Worm (Caenorhabditis elegans): ENCODE results near the gene cdo-1.

cdo-1 gene

ce11 chrX:861378-861777, 2.0 kb downstream of the cdo-1 start:
- TF ChIP-seq nhr-23 (tag; optimal IDR thresholded peaks at IDR 0.05) = no peak
- TF ChIP-seq egl-5 (tag; optimal IDR thresholded peaks at IDR 0.05) = no peak
- no peak for TF ChIP-seq nfya-1 (tag; optimal IDR thresholded peaks at IDR 0.05; ENCODE audit: insufficient read depth)
- TF ChIP-seq mml-1 (tag; optimal IDR thresholded peaks at IDR 0.05) = no peak
- no peak for TF ChIP-seq tbx-2 (tag; optimal IDR thresholded peaks at IDR 0.05)
- no peak for TF ChIP-seq nhr-76 (tag; optimal IDR thresholded peaks at IDR 0.05)
- TF ChIP-seq unc-62 (GFP tag; optimal IDR thresholded peaks at IDR 0.05) = no peak
- TF ChIP-seq sea-2 (GFP tag; optimal IDR thresholded peaks at IDR 0.05) = no peak
- TF ChIP-seq pqm-1 (tag; optimal IDR thresholded peaks at IDR 0.05) = no peak
- no peak for TF ChIP-seq aly-2 (tag; optimal IDR thresholded peaks at IDR 0.05)
- no peak for TF ChIP-seq egl-27 (tag; optimal IDR thresholded peaks at IDR 0.05)
- no peak for TF ChIP-seq nhr-12 (tag; optimal IDR thresholded peaks at IDR 0.05)

DNA sequence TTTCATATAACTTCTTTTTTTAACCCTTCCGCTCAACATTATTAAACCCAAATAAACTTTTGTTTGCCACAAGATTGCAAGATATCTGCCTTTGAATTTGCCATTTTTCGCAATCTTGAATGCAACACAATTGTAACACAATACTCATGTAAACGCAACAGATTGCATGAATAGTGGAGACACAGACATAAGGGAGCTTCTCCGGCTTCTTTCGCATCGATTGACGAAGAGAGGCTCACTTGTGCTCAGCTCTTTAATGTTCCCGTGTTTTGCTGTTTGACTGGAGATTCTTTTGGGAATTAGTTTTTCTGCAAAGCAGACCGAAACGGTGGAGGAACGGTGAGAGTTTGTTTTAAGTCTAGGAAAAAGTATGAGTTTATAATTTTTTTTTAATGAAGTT, 4.0 kb downstream of the cdo-1 start, which contains the start of gene F56F10.2:
Gene F56F10.2 (plus strand): TSS at position 215 of the 400 bp plus-strand sequence.
- peak; percentile 65 for TF ChIP-seq lin-39 (tag; optimal IDR thresholded peaks at IDR 0.05)
- peak; percentile 30 for TF ChIP-seq hmg-11 (tag; optimal IDR thresholded peaks at IDR 0.05)
- no peak for TF ChIP-seq nhr-77 (tag; optimal IDR thresholded peaks at IDR 0.05)
- TF ChIP-seq nfya-1 (tag; optimal IDR thresholded peaks at IDR 0.05; ENCODE audit: insufficient read depth) = peak; percentile 51
- TF ChIP-seq elt-1 (tag; optimal IDR thresholded peaks at IDR 0.05) = peak; percentile 14

DNA sequence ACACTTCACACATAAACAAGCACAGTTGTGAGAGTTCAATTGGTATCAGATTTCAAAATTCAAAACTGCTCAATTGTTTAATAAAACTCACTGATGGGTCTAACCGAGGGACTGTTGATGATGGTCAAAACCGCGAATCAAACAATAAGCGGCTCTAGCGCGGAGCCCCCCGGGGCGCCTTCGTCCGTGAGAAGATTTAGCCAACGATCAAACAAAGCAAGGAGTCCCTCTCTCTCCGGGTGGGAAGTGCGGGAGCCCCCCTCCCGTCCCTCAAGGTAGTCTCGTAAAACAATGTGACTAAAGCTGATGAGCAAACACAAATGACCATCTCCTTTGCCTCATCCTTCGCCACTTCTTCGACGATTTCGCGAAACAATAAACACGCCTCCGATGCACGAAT, 5.7 kb downstream of the cdo-1 start:
- no peak for TF ChIP-seq ceh-28 (tag; optimal IDR thresholded peaks at IDR 0.05)
- TF ChIP-seq pha-4 (tag; optimal IDR thresholded peaks at IDR 0.05) = peak; percentile 7
- no peak for TF ChIP-seq ama-1 (optimal IDR thresholded peaks at IDR 0.05)
- no peak for TF ChIP-seq mml-1 (tag; optimal IDR thresholded peaks at IDR 0.05)
- no peak for TF ChIP-seq lin-15B (tag; optimal IDR thresholded peaks at IDR 0.05)
- no peak for TF ChIP-seq skn-1 (tag; optimal IDR thresholded peaks at IDR 0.05)

DNA sequence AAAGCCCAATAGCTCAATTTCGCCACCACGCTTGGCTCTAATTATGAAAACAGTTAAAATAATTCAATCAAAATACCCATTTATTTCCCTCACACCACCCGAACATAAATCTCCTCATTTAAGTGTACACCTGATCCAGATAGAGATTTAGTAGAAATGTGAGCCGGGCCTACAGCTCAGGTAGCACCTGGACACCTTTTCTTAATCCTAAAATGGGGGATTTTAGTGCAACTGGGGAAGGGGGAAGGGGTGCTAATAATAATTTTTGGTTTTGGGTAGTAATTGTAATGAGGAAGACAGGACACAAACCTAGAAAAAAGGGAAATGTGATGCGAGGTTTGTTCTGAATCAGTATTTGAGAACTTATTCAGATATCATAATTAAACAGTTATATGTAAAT, 9.8 kb downstream of the cdo-1 start:
- TF ChIP-seq sea-2 (GFP tag; optimal IDR thresholded peaks at IDR 0.05) (no peak), ceh-16 (tag; optimal IDR thresholded peaks at IDR 0.05) (no peak), nhr-76 (tag; optimal IDR thresholded peaks at IDR 0.05) (no peak), unc-39 (tag; optimal IDR thresholded peaks at IDR 0.05) (no peak), skn-1 (tag; optimal IDR thresholded peaks at IDR 0.05) (no peak), egl-27 (tag; optimal IDR thresholded peaks at IDR 0.05) (no peak)

- TF ChIP-seq nhr-25 (tag; optimal IDR thresholded peaks at IDR 0.05) = peak; percentile 27
- TF ChIP-seq ztf-4 (tag; optimal IDR thresholded peaks at IDR 0.05) = no peak
- no peak for TF ChIP-seq pha-4 (tag; optimal IDR thresholded peaks at IDR 0.05)
- TF ChIP-seq daf-12 (tag; optimal IDR thresholded peaks at IDR 0.05) = no peak
- no peak for TF ChIP-seq fkh-10 (GFP tag; optimal IDR thresholded peaks at IDR 0.05)
These were observed 10.6 kb downstream of the cdo-1 start for ce11 chrX:852739-853268.

ce11 chrX:851421-851820, 12.0 kb downstream of the cdo-1 start, which contains the start of gene igcm-1:
igcm-1 (minus strand) TSS chrX:851521.
- TF ChIP-seq zag-1 (tag; optimal IDR thresholded peaks at IDR 0.05) = no peak
- TF ChIP-seq eor-1 (tag; optimal IDR thresholded peaks at IDR 0.05) = no peak
- no peak for TF ChIP-seq skn-1 (tag; optimal IDR thresholded peaks at IDR 0.05)
- no peak for TF ChIP-seq aly-2 (tag; optimal IDR thresholded peaks at IDR 0.05)
- no peak for TF ChIP-seq R02D3.7 (tag; optimal IDR thresholded peaks at IDR 0.05)
- no peak for TF ChIP-seq lsy-12 (tag; optimal IDR thresholded peaks at IDR 0.05)
- no peak for TF ChIP-seq nhr-28 (tag; optimal IDR thresholded peaks at IDR 0.05)
- no peak for TF ChIP-seq ama-1 (optimal IDR thresholded peaks at IDR 0.05)
- no peak for TF ChIP-seq ZK546.5 (tag; optimal IDR thresholded peaks at IDR 0.05)
- no peak for TF ChIP-seq nhr-25 (tag; optimal IDR thresholded peaks at IDR 0.05)
- no peak for TF ChIP-seq ztf-11 (tag; optimal IDR thresholded peaks at IDR 0.05)
- TF ChIP-seq fkh-2 (tag; optimal IDR thresholded peaks at IDR 0.05) = no peak
- no peak for TF ChIP-seq nhr-11 (tag; optimal IDR thresholded peaks at IDR 0.05)
- TF ChIP-seq jun-1 (tag; optimal IDR thresholded peaks at IDR 0.05) = no peak
- TF ChIP-seq ceh-9 (tag; optimal IDR thresholded peaks at IDR 0.05) = no peak
